Worm (Caenorhabditis elegans): Measurements from ENCODE around the gene C25F6.8.

C25F6.8 gene

DNA sequence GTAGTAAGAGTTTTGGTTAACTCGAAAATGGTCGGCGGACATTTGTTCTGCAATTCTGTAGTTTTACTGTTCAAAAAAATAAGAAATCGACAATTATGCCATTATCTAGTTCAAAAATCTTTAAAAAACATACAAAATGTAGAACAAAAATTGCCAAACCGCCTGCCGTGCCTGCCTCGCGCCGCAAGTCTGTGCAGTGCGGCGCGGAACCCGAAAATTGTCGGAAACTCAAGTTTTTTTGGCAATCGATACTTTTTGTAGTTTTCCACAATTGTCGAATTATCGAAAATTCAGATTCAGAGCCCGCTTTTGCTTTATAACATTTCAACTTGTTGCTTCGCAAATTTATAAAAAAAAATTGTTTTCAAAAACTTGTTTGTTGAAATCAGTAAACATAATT is 10.0 kb downstream of the C25F6.8 start:
- TF ChIP-seq ceh-39 (tag; optimal IDR thresholded peaks at IDR 0.05) (no peak), lsy-2 (tag; optimal IDR thresholded peaks at IDR 0.05) (no peak), lin-13 (tag; optimal IDR thresholded peaks at IDR 0.05) (no peak), bed-3 (GFP tag; optimal IDR thresholded peaks at IDR 0.05) (no peak), unc-62 (GFP tag; optimal IDR thresholded peaks at IDR 0.05) (no peak), tbx-8 (GFP tag; optimal IDR thresholded peaks at IDR 0.05) (no peak), mab-5 (tag; optimal IDR thresholded peaks at IDR 0.05) (no peak), elt-3 (tag; optimal IDR thresholded peaks at IDR 0.05) (no peak), nhr-76 (tag; optimal IDR thresholded peaks at IDR 0.05) (no peak), ceh-43 (GFP tag; optimal IDR thresholded peaks at IDR 0.05) (no peak), nhr-237 (tag; optimal IDR thresholded peaks at IDR 0.05) (no peak), M03D4.4 (tag; optimal IDR thresholded peaks at IDR 0.05) (no peak), mep-1 (tag; optimal IDR thresholded peaks at IDR 0.05) (no peak), snpc-4 (tag; optimal IDR thresholded peaks at IDR 0.05) (no peak)

DNA sequence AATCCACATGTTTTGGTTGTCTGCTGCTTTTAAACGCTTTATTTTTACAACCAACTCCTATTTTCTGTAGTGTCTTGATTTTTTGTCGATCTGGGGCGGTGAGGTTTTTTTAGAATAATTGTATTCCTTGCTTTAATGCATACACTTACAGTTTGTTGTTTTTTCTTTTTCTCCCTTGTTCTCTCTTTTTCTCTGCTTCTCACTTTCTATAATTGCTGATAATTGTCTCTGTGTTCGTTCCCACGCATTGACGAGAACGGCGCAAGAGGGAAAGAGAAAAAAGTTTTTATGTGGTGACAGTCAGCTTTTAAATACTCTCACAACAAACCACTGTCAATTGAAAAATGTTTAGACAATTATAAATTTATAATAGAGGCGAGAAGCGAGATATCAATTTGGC is 10.7 kb downstream of the C25F6.8 start:
- TF ChIP-seq lin-13 (tag; optimal IDR thresholded peaks at IDR 0.05) = no peak
- no peak for TF ChIP-seq cnd-1 (tag; optimal IDR thresholded peaks at IDR 0.05)
- TF ChIP-seq unc-62 (GFP tag; optimal IDR thresholded peaks at IDR 0.05) = no peak
- TF ChIP-seq ceh-83 (GFP tag; optimal IDR thresholded peaks at IDR 0.05) = no peak
- no peak for TF ChIP-seq nhr-237 (tag; optimal IDR thresholded peaks at IDR 0.05)
- no peak for TF ChIP-seq mls-2 (tag; optimal IDR thresholded peaks at IDR 0.05)
- no peak for TF ChIP-seq sem-2 (GFP tag; optimal IDR thresholded peaks at IDR 0.05)
- no peak for TF ChIP-seq lsy-2 (tag; optimal IDR thresholded peaks at IDR 0.05)
- TF ChIP-seq elt-1 (tag; optimal IDR thresholded peaks at IDR 0.05; ENCODE audit: borderline replicate concordance, insufficient read depth) = no peak
- no peak for TF ChIP-seq blmp-1 (tag; optimal IDR thresholded peaks at IDR 0.05)
- TF ChIP-seq snpc-4 (tag; optimal IDR thresholded peaks at IDR 0.05) = no peak
- TF ChIP-seq nhr-2 (tag; optimal IDR thresholded peaks at IDR 0.05) = no peak

DNA sequence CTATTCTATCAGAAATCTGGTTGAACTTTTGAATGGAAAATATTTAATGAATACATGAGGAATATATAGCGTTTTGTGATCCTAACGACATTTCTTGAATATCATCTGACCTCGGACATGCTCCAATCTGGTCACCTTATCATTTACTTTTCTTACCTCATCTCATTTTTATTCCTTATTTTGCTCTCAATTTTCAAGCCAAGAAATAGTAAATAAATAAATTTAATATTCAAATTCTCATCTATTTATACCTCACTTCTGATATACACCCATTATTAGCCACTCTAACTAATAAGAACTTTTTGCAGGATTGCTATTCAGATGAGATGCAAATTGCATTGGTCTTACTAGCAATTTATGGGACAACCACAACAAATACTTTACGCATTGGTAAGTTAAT is 12.9 kb downstream of the C25F6.8 start, which contains the start of gene ddr-1:
TSS of gene ddr-1 (plus strand) at position 301 of the 400 bp plus-strand sequence.
- TF ChIP-seq lin-32 (GFP tag; optimal IDR thresholded peaks at IDR 0.05) (no peak), elt-3 (tag; optimal IDR thresholded peaks at IDR 0.05) (no peak), mls-2 (tag; optimal IDR thresholded peaks at IDR 0.05) (no peak), drap-1 (GFP tag; optimal IDR thresholded peaks at IDR 0.05) (no peak), sem-2 (GFP tag; optimal IDR thresholded peaks at IDR 0.05) (no peak)

DNA sequence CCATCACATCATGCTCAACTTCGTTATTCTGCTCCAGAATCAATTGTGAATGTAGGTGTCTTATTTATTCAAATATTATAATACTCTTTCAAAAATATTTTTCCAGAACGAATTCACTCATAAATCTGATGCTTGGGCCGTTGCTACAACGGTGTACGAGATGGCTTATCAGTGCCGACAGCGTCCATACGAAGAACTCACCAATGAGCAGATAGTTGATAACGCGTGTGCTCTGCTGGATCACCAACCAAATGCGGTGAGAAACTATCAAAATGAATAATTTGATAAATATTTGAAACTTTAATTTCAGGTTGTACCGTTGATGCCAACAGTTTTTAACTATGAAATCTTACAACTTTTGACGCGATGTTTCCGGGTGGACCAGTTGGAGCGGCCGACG is 17.6 kb downstream of the C25F6.8 start:
- TF ChIP-seq nhr-2 (tag; optimal IDR thresholded peaks at IDR 0.05) (no peak), flh-1 (GFP tag; optimal IDR thresholded peaks at IDR 0.05) (no peak), snpc-4 (tag; optimal IDR thresholded peaks at IDR 0.05) (no peak), ces-1 (GFP tag; optimal IDR thresholded peaks at IDR 0.05) (no peak), sptf-1 (tag; optimal IDR thresholded peaks at IDR 0.05) (no peak), ceh-43 (GFP tag; optimal IDR thresholded peaks at IDR 0.05) (no peak), tbx-8 (GFP tag; optimal IDR thresholded peaks at IDR 0.05) (no peak), unc-62 (GFP tag; optimal IDR thresholded peaks at IDR 0.05) (no peak), ham-2 (GFP tag; optimal IDR thresholded peaks at IDR 0.05) (no peak), ceh-39 (tag; optimal IDR thresholded peaks at IDR 0.05) (no peak), lsy-2 (tag; optimal IDR thresholded peaks at IDR 0.05) (no peak), nhr-76 (tag; optimal IDR thresholded peaks at IDR 0.05) (no peak), cnd-1 (tag; optimal IDR thresholded peaks at IDR 0.05) (no peak), elt-1 (tag; optimal IDR thresholded peaks at IDR 0.05; ENCODE audit: borderline replicate concordance, insufficient read depth) (no peak)

DNA sequence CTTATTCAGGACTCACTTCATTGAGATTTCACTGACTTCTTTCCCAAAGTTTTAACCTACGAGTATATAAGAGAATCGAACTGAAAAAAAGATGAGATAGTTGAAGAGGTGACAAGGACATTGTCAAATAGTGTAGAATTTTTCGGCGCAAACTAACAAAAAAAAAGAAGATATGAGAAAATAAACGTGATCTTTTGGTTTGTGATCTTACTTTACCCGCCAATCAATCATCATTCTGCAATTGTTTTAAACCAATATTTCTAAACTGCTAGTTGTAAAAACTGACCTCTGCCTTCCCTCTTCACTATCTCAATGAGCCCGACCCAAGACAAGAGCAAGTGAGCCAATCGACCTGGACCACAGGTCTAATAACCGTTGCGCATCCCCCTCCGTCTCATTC is 18.1 kb downstream of the C25F6.8 start:
- no peak for TF ChIP-seq mep-1 (tag; optimal IDR thresholded peaks at IDR 0.05)
- no peak for TF ChIP-seq nhr-2 (tag; optimal IDR thresholded peaks at IDR 0.05)
- TF ChIP-seq ceh-39 (tag; optimal IDR thresholded peaks at IDR 0.05) = no peak
- no peak for TF ChIP-seq flh-1 (GFP tag; optimal IDR thresholded peaks at IDR 0.05)
- TF ChIP-seq nhr-76 (tag; optimal IDR thresholded peaks at IDR 0.05) = no peak
- no peak for TF ChIP-seq unc-120 (tag; optimal IDR thresholded peaks at IDR 0.05; ENCODE audit: poor library complexity, severe bottlenecking)
- no peak for TF ChIP-seq lin-32 (GFP tag; optimal IDR thresholded peaks at IDR 0.05)
- TF ChIP-seq unc-62 (GFP tag; optimal IDR thresholded peaks at IDR 0.05) = no peak
- no peak for TF ChIP-seq blmp-1 (tag; optimal IDR thresholded peaks at IDR 0.05)
- TF ChIP-seq ztf-11 (tag; optimal IDR thresholded peaks at IDR 0.05) = no peak
- no peak for TF ChIP-seq nhr-12 (tag; optimal IDR thresholded peaks at IDR 0.05)
- no peak for TF ChIP-seq bed-3 (GFP tag; optimal IDR thresholded peaks at IDR 0.05)
- no peak for TF ChIP-seq lsy-2 (tag; optimal IDR thresholded peaks at IDR 0.05)
- no peak for TF ChIP-seq unc-39 (tag; optimal IDR thresholded peaks at IDR 0.05)
- TF ChIP-seq mls-2 (tag; optimal IDR thresholded peaks at IDR 0.05) = no peak
- TF ChIP-seq elt-3 (tag; optimal IDR thresholded peaks at IDR 0.05) = no peak
- no peak for TF ChIP-seq tbx-8 (GFP tag; optimal IDR thresholded peaks at IDR 0.05)
- TF ChIP-seq M03D4.4 (tag; optimal IDR thresholded peaks at IDR 0.05) = no peak
- no peak for TF ChIP-seq pha-4 (tag; optimal IDR thresholded peaks at IDR 0.05)
